Fruit fly (Drosophila melanogaster): ENCODE data around the gene CG15456.
A peak's percentile ranks its signal among the peaks of the same experiment; 100 is the strongest.

The CG15456 gene

dm6 chrX:20429482-20430204 lies 2.8 kb upstream of the CG15456 start, which contains the start of the genes CG11710 and mal (continued):
- TF ChIP-seq Hr39 (optimal IDR thresholded peaks at IDR 0.05) (no peak), CG12942 (GFP tag; optimal IDR thresholded peaks at IDR 0.05) (peak; percentile 32), ac (GFP tag; optimal IDR thresholded peaks at IDR 0.05) (no peak), Xbp1 (GFP tag; optimal IDR thresholded peaks at IDR 0.05) (peak; percentile 73), HLHmδ (GFP tag; optimal IDR thresholded peaks at IDR 0.05) (no peak), Camta (GFP tag; optimal IDR thresholded peaks at IDR 0.05) (peak; percentile 67), Gug (GFP tag; IDR thresholded peaks at IDR 0.05) (peak; percentile 74; the same call in 3 of the 4 replicates), CG4854 (GFP tag; optimal IDR thresholded peaks at IDR 0.05) (peak; percentile 75), CG9437 (GFP tag; optimal IDR thresholded peaks at IDR 0.05) (peak; percentile 61), Hsf (GFP tag; optimal IDR thresholded peaks at IDR 0.05) (peak; percentile 80), tup (GFP tag; optimal IDR thresholded peaks at IDR 0.05) (peak; percentile 45), crp (GFP tag; optimal IDR thresholded peaks at IDR 0.05) (peak in 1 of 2 experiments; percentile 82), Atf3 (GFP tag; optimal IDR thresholded peaks at IDR 0.05) (no peak), CG18476 (GFP tag; optimal IDR thresholded peaks at IDR 0.05) (peak; percentile 76), NfI (GFP tag; optimal IDR thresholded peaks at IDR 0.05) (peak; percentile 76), CG4282 (GFP tag; optimal IDR thresholded peaks at IDR 0.05) (no peak), az2 (GFP tag; optimal IDR thresholded peaks at IDR 0.05) (peak; percentile 68), lmd (GFP tag; IDR thresholded peaks at IDR 0.05) (peak; percentile 86), ap (GFP tag; IDR thresholded peaks at IDR 0.05) (peak; percentile 50; the same call in 1 of the 2 replicates), tio (GFP tag; optimal IDR thresholded peaks at IDR 0.05) (no peak), CG10654 (GFP tag; optimal IDR thresholded peaks at IDR 0.05) (peak; percentile 72), ssp (GFP tag; IDR thresholded peaks at IDR 0.05) (peak; percentile 69), Doc3 (GFP tag; IDR thresholded peaks at IDR 0.05; ENCODE audit: partially characterized antibody) (0 out of 3 replicates have a peak, but pooled peaks have one; percentile 46), H15 (GFP tag; IDR thresholded peaks at IDR 0.05) (peak; percentile 64; the same call in 2 of the 3 replicates), CG1832 (GFP tag; optimal IDR thresholded peaks at IDR 0.05) (no peak), Dek (tag; optimal IDR thresholded peaks at IDR 0.05) (peak; percentile 65), gsb-n (tag; optimal IDR thresholded peaks at IDR 0.05) (no peak), pan (optimal IDR thresholded peaks at IDR 0.05) (no peak), pan (GFP tag; optimal IDR thresholded peaks at IDR 0.05 in 1 of 2, IDR thresholded peaks at IDR 0.05 in 1 of 2) (peak in 1 of 2 experiments; percentile 64), CG1603 (tag; optimal IDR thresholded peaks at IDR 0.05) (peak; percentile 68), lbe (GFP tag; optimal IDR thresholded peaks at IDR 0.05) (peak; percentile 67), CG14667 (GFP tag; IDR thresholded peaks at IDR 0.05) (peak; percentile 59), nmo (GFP tag; optimal IDR thresholded peaks at IDR 0.05) (peak; percentile 91), seq (GFP tag; IDR thresholded peaks at IDR 0.05) (peak; percentile 76), Vsx1 (GFP tag; optimal IDR thresholded peaks at IDR 0.05) (no peak), CG8281 (tag; optimal IDR thresholded peaks at IDR 0.05) (no peak), CG13894 (tag; optimal IDR thresholded peaks at IDR 0.05) (peak; percentile 83), Fer3 (tag; optimal IDR thresholded peaks at IDR 0.05) (peak; percentile 84), jigr1 (GFP tag; IDR thresholded peaks at IDR 0.05) (peak; percentile 59; the same call in 1 of the 3 replicates), CG3281 (GFP tag; optimal IDR thresholded peaks at IDR 0.05) (peak; percentile 84), pros (GFP tag; optimal IDR thresholded peaks at IDR 0.05) (no peak), lilli (GFP tag; optimal IDR thresholded peaks at IDR 0.05) (peak; percentile 75), vnd (GFP tag; IDR thresholded peaks at IDR 0.05; ENCODE audit: partially characterized antibody) (peak; percentile 29; the same call in 1 of the 3 replicates), CG3163 (GFP tag; optimal IDR thresholded peaks at IDR 0.05) (peak; percentile 8), Ets97D (GFP tag; optimal IDR thresholded peaks at IDR 0.05) (peak; percentile 44), CG34224 (GFP tag; IDR thresholded peaks at IDR 0.05; ENCODE audit: partially characterized antibody) (peak; percentile 51; the same call in 1 of the 3 replicates), Deaf1 (tag; optimal IDR thresholded peaks at IDR 0.05) (peak; percentile 63), Dip3 (GFP tag; optimal IDR thresholded peaks at IDR 0.05) (peak; percentile 84), pzg (GFP tag; optimal IDR thresholded peaks at IDR 0.05) (peak; percentile 22)

All from whole organism, embryonic.